Worm (Caenorhabditis elegans) whole organism, mixed stage, embryonic: ENCODE results near the gene spn-4.

Experiments
- bed-3 ChIP-seq: fragments of 200-800 bp; sonication (Bioruptor generic); optimal IDR thresholded peaks from 3 replicates; lab custom pipeline; 2018; ENCODE audit warnings: mild to moderate bottlenecking, missing genetic modification characterization, moderate library complexity, missing compliant biosample characterization
- blmp-1 ChIP-seq: fragments of 150-350 bp; optimal IDR thresholded peaks from 2 replicates; lab custom pipeline; 2014; ENCODE audit warnings: missing biosample characterization, missing genetic modification characterization
- ceh-39 ChIP-seq: fragments of 150-350 bp; optimal IDR thresholded peaks from 2 replicates; lab custom pipeline; 2014; ENCODE audit warnings: missing biosample characterization, missing genetic modification characterization
- ceh-43 ChIP-seq: fragments of 200-800 bp; sonication (Bioruptor generic); optimal IDR thresholded peaks from 2 replicates; lab custom pipeline; 2018; ENCODE audit warnings: mild to moderate bottlenecking, missing genetic modification characterization, moderate library complexity, missing compliant biosample characterization
- ces-1 ChIP-seq: fragments of 150-350 bp; optimal IDR thresholded peaks from 2 replicates; lab custom pipeline; 2014; ENCODE audit warnings: missing biosample characterization, missing genetic modification reagents, missing genetic modification characterization
- cnd-1 ChIP-seq: fragments of 200-800 bp; sonication (Bioruptor generic); optimal IDR thresholded peaks from 2 replicates; lab custom pipeline; 2018; ENCODE audit warnings: mild to moderate bottlenecking, missing genetic modification characterization, missing compliant biosample characterization
- elt-1 ChIP-seq: sonication (generic microtip); optimal IDR thresholded peaks from 2 replicates; lab custom pipeline; 2017; ENCODE audit warnings: missing genetic modification characterization, mild to moderate bottlenecking, missing compliant biosample characterization, antibody characterized with exemption, moderate library complexity, borderline replicate concordance; ENCODE audit not compliant: insufficient read depth
- hlh-1 ChIP-seq: fragments of 150-350 bp; optimal IDR thresholded peaks from 2 replicates; lab custom pipeline; 2014; ENCODE audit warnings: missing biosample characterization, missing genetic modification reagents, missing genetic modification characterization
- lin-13 ChIP-seq: fragments of 150-350 bp; optimal IDR thresholded peaks from 2 replicates; lab custom pipeline; 2014; ENCODE audit warnings: missing biosample characterization, missing genetic modification characterization
- lin-32 ChIP-seq: fragments of 200-800 bp; sonication (Bioruptor generic); optimal IDR thresholded peaks from 2 replicates; lab custom pipeline; 2018; ENCODE audit warnings: mild to moderate bottlenecking, missing genetic modification characterization, missing compliant biosample characterization
- lsy-2 ChIP-seq: fragments of 150-350 bp; optimal IDR thresholded peaks from 2 replicates; lab custom pipeline; 2014; ENCODE audit warnings: missing biosample characterization, missing genetic modification characterization
- mab-5 ChIP-seq: fragments of 150-350 bp; optimal IDR thresholded peaks from 2 replicates; lab custom pipeline; 2014; ENCODE audit warnings: missing biosample characterization, missing genetic modification characterization
- nhr-12 ChIP-seq: fragments of 150-350 bp; optimal IDR thresholded peaks from 2 replicates; lab custom pipeline; 2014; ENCODE audit warnings: missing biosample characterization, missing genetic modification characterization
- nhr-2 ChIP-seq: fragments of 150-350 bp; optimal IDR thresholded peaks from 2 replicates; lab custom pipeline; 2014; ENCODE audit warnings: missing biosample characterization, missing genetic modification characterization
- nhr-237 ChIP-seq: fragments of 150-350 bp; optimal IDR thresholded peaks from 2 replicates; lab custom pipeline; 2014; ENCODE audit warnings: missing biosample characterization, missing genetic modification characterization
- nhr-76 ChIP-seq: sonication (generic microtip); optimal IDR thresholded peaks from 2 replicates; lab custom pipeline; 2017; ENCODE audit warnings: missing biosample characterization, missing genetic modification characterization
- sem-2 ChIP-seq: fragments of 200-800 bp; sonication (Bioruptor generic); optimal IDR thresholded peaks from 2 replicates; lab custom pipeline; 2018; ENCODE audit warnings: mild to moderate bottlenecking, missing genetic modification characterization, missing compliant biosample characterization
- snpc-4 ChIP-seq: fragments of 150-350 bp; optimal IDR thresholded peaks from 2 replicates; lab custom pipeline; 2014; ENCODE audit warnings: missing biosample characterization, missing genetic modification characterization
- sptf-1 ChIP-seq: sonication (generic microtip); optimal IDR thresholded peaks from 2 replicates; lab custom pipeline; 2017; ENCODE audit warnings: mild to moderate bottlenecking, missing genetic modification characterization, moderate library complexity, missing compliant biosample characterization
- unc-120 ChIP-seq: sonication (generic microtip); optimal IDR thresholded peaks from 2 replicates; lab custom pipeline; 2017; ENCODE audit warnings: missing genetic modification characterization, missing compliant biosample characterization; ENCODE audit not compliant: poor library complexity, severe bottlenecking
- unc-62 ChIP-seq: fragments of 150-350 bp; optimal IDR thresholded peaks from 2 replicates; lab custom pipeline; 2014; ENCODE audit warnings: missing biosample characterization, missing genetic modification reagents, missing genetic modification characterization
- zip-8 ChIP-seq: fragments of 150-350 bp; optimal IDR thresholded peaks from 2 replicates; lab custom pipeline; 2014; ENCODE audit warnings: missing biosample characterization, missing genetic modification characterization
- ztf-11 ChIP-seq: fragments of 150-350 bp; optimal IDR thresholded peaks from 2 replicates; lab custom pipeline; 2014; ENCODE audit warnings: missing biosample characterization, missing genetic modification characterization

Gene spn-4

ce11 chrV:6751493-6752100 is 33.1 kb downstream of the spn-4 start:
- TF ChIP-seq ceh-39 (no peak), unc-120 (peak; percentile 65), hlh-1 (tag; lab: Kevin White, UChicago) (peak; percentile 32)

ce11 chrV:6744774-6745173 is 39.9 kb downstream of the spn-4 start, which contains the start of gene T25F10.3:
T25F10.3 (plus strand) TSS chrV:6745081.
- TF ChIP-seq blmp-1 (tag; lab: Kevin White, UChicago): peak; percentile 30
- no peak for TF ChIP-seq unc-120
- TF ChIP-seq nhr-237 (tag; lab: Kevin White, UChicago): no peak
- TF ChIP-seq lin-32 (GFP tag; lab: Kevin White, UChicago): no peak

ce11 chrV:6736877-6737276 is 47.8 kb downstream of the spn-4 start:
- TF ChIP-seq elt-1 (tag; lab: Kevin White, UChicago) (peak; percentile 59), sem-2 (GFP tag; lab: Kevin White, UChicago) (no peak), blmp-1 (tag; lab: Kevin White, UChicago) (peak; percentile 15), nhr-12 (tag; lab: Kevin White, UChicago) (no peak)

- TF ChIP-seq nhr-76 (tag; lab: Kevin White, UChicago) (no peak), lin-13 (tag; lab: Kevin White, UChicago) (no peak), bed-3 (GFP tag; lab: Kevin White, UChicago) (no peak), blmp-1 (tag; lab: Kevin White, UChicago) (no peak), zip-8 (tag; lab: Kevin White, UChicago) (no peak), unc-120 (no peak), nhr-2 (tag; lab: Kevin White, UChicago) (no peak), lsy-2 (tag; lab: Kevin White, UChicago) (no peak), snpc-4 (tag; lab: Kevin White, UChicago) (no peak), elt-1 (tag; lab: Kevin White, UChicago) (no peak), unc-62 (GFP tag; lab: Kevin White, UChicago) (no peak), mab-5 (tag; lab: Kevin White, UChicago) (no peak), ceh-43 (GFP tag; lab: Kevin White, UChicago) (no peak), ztf-11 (tag; lab: Kevin White, UChicago) (no peak), nhr-12 (tag; lab: Kevin White, UChicago) (no peak), sptf-1 (tag; lab: Kevin White, UChicago) (no peak), ces-1 (GFP tag; lab: Kevin White, UChicago) (no peak), ceh-39 (no peak), cnd-1 (tag; lab: Kevin White, UChicago) (no peak)
Measured at ce11 chrV:6736108-6736507, 48.6 kb downstream of the spn-4 start.
